Worm (Caenorhabditis elegans) whole organism, L2 larva: ENCODE measurements around the gene col-74.

ENCODE experiments used
- F13H6.1 ChIP-seq: sonication (generic microtip); optimal IDR thresholded peaks from 2 replicates; lab custom pipeline; 2016; ENCODE audit warnings: missing genetic modification characterization, missing compliant biosample characterization
- R02D3.7 ChIP-seq: fragments of 150-350 bp; optimal IDR thresholded peaks from 2 replicates; lab custom pipeline; 2014; ENCODE audit warnings: missing biosample characterization, missing genetic modification characterization
- egl-27 ChIP-seq: sonication (generic microtip); optimal IDR thresholded peaks from 3 replicates; lab custom pipeline; 2017; ENCODE audit warnings: missing biosample characterization, missing genetic modification reagents, missing genetic modification characterization
- elt-1 ChIP-seq: fragments of 150-350 bp; optimal IDR thresholded peaks from 2 replicates; lab custom pipeline; 2014; ENCODE audit warnings: missing biosample characterization, missing genetic modification characterization
- lin-39 ChIP-seq: fragments of 150-350 bp; optimal IDR thresholded peaks from 2 replicates; lab custom pipeline; 2014; ENCODE audit warnings: missing biosample characterization, missing genetic modification reagents, missing genetic modification characterization
- lsy-2 ChIP-seq, 2 experiments: fragments of 150-350 bp in 1 of 2; sonication (generic microtip) in 1 of 2; optimal IDR thresholded peaks; 2 replicates each; lab custom pipeline; 2014 to 2017; ENCODE audit warnings: missing biosample characterization in 2 of 2, missing genetic modification characterization in 2 of 2
- nhr-10 ChIP-seq: sonication (generic microtip); optimal IDR thresholded peaks from 2 replicates; lab custom pipeline; 2017; ENCODE audit warnings: missing biosample characterization, missing genetic modification characterization
- nhr-237 ChIP-seq: fragments of 150-350 bp; optimal IDR thresholded peaks from 2 replicates; lab custom pipeline; 2014; ENCODE audit warnings: missing biosample characterization, missing genetic modification characterization
- zag-1 ChIP-seq: fragments of 150-350 bp; optimal IDR thresholded peaks from 2 replicates; lab custom pipeline; 2014; ENCODE audit warnings: missing biosample characterization, missing genetic modification characterization
- ztf-11 ChIP-seq: sonication (generic microtip); optimal IDR thresholded peaks from 2 replicates; lab custom pipeline; 2017; ENCODE audit warnings: missing biosample characterization, missing genetic modification characterization

ce11 chrII:5835146-5835545 lies 5.0 kb downstream of the col-74 start:
- TF ChIP-seq nhr-237 (tag; lab: Kevin White, UChicago): no peak
- no peak for TF ChIP-seq zag-1 (tag; lab: Kevin White, UChicago)
- no peak for TF ChIP-seq nhr-10 (tag; lab: Kevin White, UChicago)
- TF ChIP-seq elt-1: no peak
- TF ChIP-seq F13H6.1: no peak
- TF ChIP-seq ztf-11 (tag; lab: Kevin White, UChicago): no peak
- no peak for TF ChIP-seq lin-39
- no peak for TF ChIP-seq egl-27 (tag; lab: Kevin White, UChicago)
- no peak for TF ChIP-seq R02D3.7 (tag; lab: Kevin White, UChicago)
- no peak for TF ChIP-seq lsy-2 (tag; optimal IDR thresholded peaks at IDR 0.05; lab: Kevin White, UChicago)
